Fruit fly (Drosophila melanogaster): ENCODE data around the gene CG31301.

Gene CG31301

dm6 chr3R:15332994-15333393 is 13.0 kb upstream of the CG31301 start, which contains the start of the genes Fkbp39 and Cyfip (continued):
- no peak for TF ChIP-seq gem (tag; optimal IDR thresholded peaks at IDR 0.05)
- peak; percentile 48 for TF ChIP-seq Abd-B (GFP tag; optimal IDR thresholded peaks at IDR 0.05)
- TF ChIP-seq D19B (GFP tag; optimal IDR thresholded peaks at IDR 0.05): no peak
- TF ChIP-seq stwl (tag; optimal IDR thresholded peaks at IDR 0.05): peak; percentile 65
- TF ChIP-seq gce (GFP tag; IDR thresholded peaks at IDR 0.05): no peak
- no peak for TF ChIP-seq CG7839 (tag; optimal IDR thresholded peaks at IDR 0.05)
- peak; percentile 84 for TF ChIP-seq Sin3A (optimal IDR thresholded peaks at IDR 0.05)
- no peak for TF ChIP-seq z (GFP tag; IDR thresholded peaks at IDR 0.05)
- TF ChIP-seq Adf1 (GFP tag; IDR thresholded peaks at IDR 0.05): peak; percentile 68
- TF ChIP-seq sna (GFP tag; IDR thresholded peaks at IDR 0.05; ENCODE audit: partially characterized antibody): peak; percentile 54; the same call in 1 of the 2 replicates
- TF ChIP-seq CG10431 (GFP tag; optimal IDR thresholded peaks at IDR 0.05): no peak
- peak; percentile 91 for TF ChIP-seq HmgZ (tag; optimal IDR thresholded peaks at IDR 0.05)
- TF ChIP-seq fd64A (GFP tag; optimal IDR thresholded peaks at IDR 0.05): no peak
- TF ChIP-seq CG16815 (GFP tag; optimal IDR thresholded peaks at IDR 0.05): no peak
- no peak for TF ChIP-seq CG10274 (GFP tag; optimal IDR thresholded peaks at IDR 0.05)
- no peak for TF ChIP-seq CG5953 (GFP tag; IDR thresholded peaks at IDR 0.05)
- TF ChIP-seq Xbp1 (GFP tag; optimal IDR thresholded peaks at IDR 0.05): peak; percentile 65
- TF ChIP-seq Ets97D (GFP tag; optimal IDR thresholded peaks at IDR 0.05): peak; percentile 95
- peak; percentile 78 for TF ChIP-seq E2f2 (GFP tag; IDR thresholded peaks at IDR 0.05)
- TF ChIP-seq bowl (GFP tag; IDR thresholded peaks at IDR 0.05): no peak
- no peak for TF ChIP-seq otp (GFP tag; IDR thresholded peaks at IDR 0.05)
- TF ChIP-seq peb (GFP tag; IDR thresholded peaks at IDR 0.05): no peak
- peak; percentile 70; the same call in 1 of the 3 replicates for TF ChIP-seq hb (GFP tag; IDR thresholded peaks at IDR 0.05; ENCODE audit: partially characterized antibody)
- 0 out of 3 replicates have a peak, but pooled peaks have one; percentile 27 for TF ChIP-seq ase (GFP tag; IDR thresholded peaks at IDR 0.05)
- no peak for TF ChIP-seq CG4730 (GFP tag; IDR thresholded peaks at IDR 0.05)
- TF ChIP-seq Fer1 (GFP tag; optimal IDR thresholded peaks at IDR 0.05): peak; percentile 69
- TF ChIP-seq CG8089 (GFP tag; optimal IDR thresholded peaks at IDR 0.05): no peak
- TF ChIP-seq chinmo (GFP tag; IDR thresholded peaks at IDR 0.05; ENCODE audit: partially characterized antibody): 0 out of 4 replicates have a peak, but pooled peaks have one; percentile 65
- peak; percentile 29 for TF ChIP-seq CG1647 (GFP tag; optimal IDR thresholded peaks at IDR 0.05)
- 0 out of 3 replicates have a peak, but pooled peaks have one; percentile 21 for TF ChIP-seq dysf (GFP tag; IDR thresholded peaks at IDR 0.05)
- peak; percentile 44; the same call in 2 of the 3 replicates for TF ChIP-seq row (GFP tag; IDR thresholded peaks at IDR 0.05)
- peak; percentile 47 for TF ChIP-seq CG18011 (GFP tag; optimal IDR thresholded peaks at IDR 0.05)
- TF ChIP-seq h (optimal IDR thresholded peaks at IDR 0.05): no peak
- TF ChIP-seq CG16813 (GFP tag; IDR thresholded peaks at IDR 0.05; ENCODE audit: partially characterized antibody): peak; percentile 74
- peak; percentile 59 for TF ChIP-seq tx (GFP tag; optimal IDR thresholded peaks at IDR 0.05)
- TF ChIP-seq MBD-R2 (GFP tag; IDR thresholded peaks at IDR 0.05): peak; percentile 98
- TF ChIP-seq CG13775 (GFP tag; optimal IDR thresholded peaks at IDR 0.05): peak; percentile 40
- no peak for TF ChIP-seq H15 (GFP tag; IDR thresholded peaks at IDR 0.05)
- TF ChIP-seq Pdp1 (GFP tag; optimal IDR thresholded peaks at IDR 0.05): peak; percentile 30 to 90
- TF ChIP-seq ERR (GFP tag; optimal IDR thresholded peaks at IDR 0.05): peak; percentile 62
- no peak for TF ChIP-seq dmrt11E (tag; optimal IDR thresholded peaks at IDR 0.05)
- peak; percentile 80 for TF ChIP-seq trem (tag; optimal IDR thresholded peaks at IDR 0.05)
- TF ChIP-seq ato (GFP tag; IDR thresholded peaks at IDR 0.05; ENCODE audit: partially characterized antibody): peak; percentile 67
- peak; percentile 83 for TF ChIP-seq Opbp (GFP tag; IDR thresholded peaks at IDR 0.05; ENCODE audit: partially characterized antibody)
- TF ChIP-seq B-H2 (GFP tag; optimal IDR thresholded peaks at IDR 0.05): peak; percentile 77
- no peak for TF ChIP-seq CG10321 (GFP tag; IDR thresholded peaks at IDR 0.05)
- peak; percentile 4 for TF ChIP-seq fd102C (GFP tag; optimal IDR thresholded peaks at IDR 0.05)
- TF ChIP-seq zfh2 (GFP tag; optimal IDR thresholded peaks at IDR 0.05): peak; percentile 76
- peak; percentile 83 for TF ChIP-seq Aef1 (GFP tag; IDR thresholded peaks at IDR 0.05)
- TF ChIP-seq tgo (GFP tag; IDR thresholded peaks at IDR 0.05): no peak
- peak; percentile 71 for TF ChIP-seq Dp (GFP tag; optimal IDR thresholded peaks at IDR 0.05)
